Worm (Caenorhabditis elegans) whole organism, L1 larva: ENCODE measurements around the gene tiar-2.

Experiments
- C34B4.2 ChIP-seq: sonication (generic microtip); optimal IDR thresholded peaks from 2 replicates; lab custom pipeline; 2017; ENCODE audit warnings: mild to moderate bottlenecking, missing genetic modification characterization, missing compliant biosample characterization
- Y116A8C.19 ChIP-seq: sonication (generic microtip); optimal IDR thresholded peaks from 2 replicates; lab custom pipeline; 2016; ENCODE audit warnings: missing compliant biosample characterization, missing genetic modification characterization, borderline replicate concordance
- alr-1 ChIP-seq: fragments of 200-800 bp; sonication (Bioruptor generic); optimal IDR thresholded peaks from 2 replicates; lab custom pipeline; 2018; ENCODE audit warnings: borderline replicate concordance, mild to moderate bottlenecking, missing genetic modification characterization, missing compliant biosample characterization
- ama-1 ChIP-seq: fragments of 150-350 bp; optimal IDR thresholded peaks from 2 replicates; lab custom pipeline; 2014
- blmp-1 ChIP-seq: fragments of 150-350 bp; optimal IDR thresholded peaks from 2 replicates; lab custom pipeline; 2014; ENCODE audit warnings: missing biosample characterization, missing genetic modification characterization
- ceh-82 ChIP-seq, 3 experiments: fragments of 150-350 bp in 1 of 3; sonication (generic microtip) in 2 of 3; optimal IDR thresholded peaks; 2 replicates each; lab custom pipeline; 2014 to 2017; ENCODE audit warnings: missing biosample characterization in 3 of 3, missing genetic modification characterization in 3 of 3
- ces-1 ChIP-seq: fragments of 150-350 bp; optimal IDR thresholded peaks from 2 replicates; lab custom pipeline; 2014; ENCODE audit warnings: missing biosample characterization, missing genetic modification reagents, missing genetic modification characterization
- dpl-1 ChIP-seq, 3 experiments: fragments of 150-350 bp in 2 of 3; sonication (generic microtip) in 1 of 3; optimal IDR thresholded peaks; 2 replicates each; lab custom pipeline; 2014 to 2017; ENCODE audit warnings: missing biosample characterization in 3 of 3, missing genetic modification characterization in 3 of 3, missing genetic modification reagents in 3 of 3
- egl-27 ChIP-seq, 2 experiments: fragments of 150-350 bp in 1 of 2; sonication (generic microtip); optimal IDR thresholded peaks; 3 replicates each; lab custom pipeline; 2017 to 2018; ENCODE audit warnings: missing biosample characterization in 2 of 2, missing genetic modification characterization in 2 of 2, missing genetic modification reagents in 2 of 2
- elt-3 ChIP-seq, 6 experiments: fragments of 150-350 bp in 1 of 6; sonication (generic microtip); optimal IDR thresholded peaks; 2 replicates each; lab custom pipeline; 2017 to 2018; ENCODE audit warnings: missing biosample characterization in 6 of 6, missing genetic modification characterization in 6 of 6, inconsistent platforms in 1 of 6
- fkh-4 ChIP-seq: sonication (generic microtip); optimal IDR thresholded peaks from 2 replicates; lab custom pipeline; 2016; ENCODE audit warnings: missing compliant biosample characterization, missing genetic modification characterization, borderline replicate concordance
- fos-1 ChIP-seq: fragments of 150-350 bp; optimal IDR thresholded peaks from 2 replicates; lab custom pipeline; 2014; ENCODE audit warnings: missing biosample characterization, missing genetic modification characterization
- grh-1 ChIP-seq: fragments of 200-800 bp; sonication (Bioruptor generic); IDR thresholded peaks from 2 replicates; pipeline ENCODE4 v1.3.6; 2022; ENCODE audit warnings: missing genetic modification reagents, missing genetic modification characterization, missing compliant biosample characterization
- hpl-2 ChIP-seq: fragments of 150-350 bp; optimal IDR thresholded peaks from 2 replicates; lab custom pipeline; 2014; ENCODE audit warnings: missing biosample characterization, missing genetic modification reagents, missing genetic modification characterization
- isw-1 ChIP-seq: fragments of 200-800 bp; sonication (Bioruptor generic); IDR thresholded peaks from 2 replicates; pipeline ENCODE4 v1.3.6; 2022; ENCODE audit warnings: missing genetic modification characterization, missing compliant biosample characterization
- lin-13 ChIP-seq: fragments of 150-350 bp; optimal IDR thresholded peaks from 2 replicates; lab custom pipeline; 2014; ENCODE audit warnings: missing biosample characterization, missing genetic modification reagents, missing genetic modification characterization
- lin-14 ChIP-seq: fragments of 200-800 bp; sonication (Bioruptor generic); optimal IDR thresholded peaks from 2 replicates; lab custom pipeline; 2018; ENCODE audit warnings: mild to moderate bottlenecking, missing genetic modification characterization, moderate library complexity, missing compliant biosample characterization
- lin-15B ChIP-seq: fragments of 150-350 bp; sonication (generic microtip); optimal IDR thresholded peaks from 3 replicates; lab custom pipeline; 2014; ENCODE audit warnings: missing biosample characterization, missing genetic modification characterization
- lin-35 ChIP-seq, 2 experiments: fragments of 150-350 bp; optimal IDR thresholded peaks; 2 replicates each; lab custom pipeline; 2014; ENCODE audit warnings: missing biosample characterization in 2 of 2, missing genetic modification characterization in 2 of 2, missing genetic modification reagents in 2 of 2
- lsy-2 ChIP-seq, 2 experiments: fragments of 150-350 bp; optimal IDR thresholded peaks; 2 replicates each; lab custom pipeline; 2014; ENCODE audit warnings: missing biosample characterization in 2 of 2, missing genetic modification characterization in 2 of 2
- mab-9 ChIP-seq: fragments of 200-800 bp; sonication (Bioruptor generic); IDR thresholded peaks from 2 replicates; pipeline ENCODE4 v1.3.6; 2022; ENCODE audit warnings: missing genetic modification reagents, missing genetic modification characterization, missing compliant biosample characterization
- mdl-1 ChIP-seq, 2 experiments: fragments of 150-350 bp; optimal IDR thresholded peaks; 2 replicates each; lab custom pipeline; 2014 to 2017; ENCODE audit warnings: missing biosample characterization in 2 of 2, missing genetic modification characterization in 2 of 2, inconsistent platforms in 1 of 2
- nhr-11 ChIP-seq: fragments of 150-350 bp; optimal IDR thresholded peaks from 2 replicates; lab custom pipeline; 2014; ENCODE audit warnings: missing biosample characterization, missing genetic modification characterization
- nhr-12 ChIP-seq: sonication (generic microtip); optimal IDR thresholded peaks from 2 replicates; lab custom pipeline; 2017; ENCODE audit warnings: missing biosample characterization, missing genetic modification characterization
- nhr-20 ChIP-seq: sonication (generic microtip); optimal IDR thresholded peaks from 2 replicates; lab custom pipeline; 2016; ENCODE audit warnings: mild to moderate bottlenecking, missing genetic modification characterization, missing compliant biosample characterization
- nhr-28 ChIP-seq: fragments of 150-350 bp; optimal IDR thresholded peaks from 2 replicates; lab custom pipeline; 2014; ENCODE audit warnings: missing biosample characterization, missing genetic modification characterization
- nhr-47 ChIP-seq: sonication (generic microtip); optimal IDR thresholded peaks from 2 replicates; lab custom pipeline; 2016; ENCODE audit warnings: mild to moderate bottlenecking, missing genetic modification characterization, moderate library complexity, missing compliant biosample characterization
- nhr-71 ChIP-seq: sonication (generic microtip); optimal IDR thresholded peaks from 2 replicates; lab custom pipeline; 2016; ENCODE audit warnings: mild to moderate bottlenecking, missing genetic modification characterization, moderate library complexity, missing compliant biosample characterization
- nhr-76 ChIP-seq: sonication (generic microtip); optimal IDR thresholded peaks from 2 replicates; lab custom pipeline; 2017; ENCODE audit warnings: missing biosample characterization, missing genetic modification characterization
- nhr-77 ChIP-seq: fragments of 150-350 bp; optimal IDR thresholded peaks from 2 replicates; lab custom pipeline; 2014; ENCODE audit warnings: missing biosample characterization, missing genetic modification characterization
- nhr-84 ChIP-seq: sonication (generic microtip); optimal IDR thresholded peaks from 2 replicates; lab custom pipeline; 2017; ENCODE audit warnings: missing biosample characterization, missing genetic modification characterization
- nhr-90 ChIP-seq: sonication (generic microtip); optimal IDR thresholded peaks from 2 replicates; lab custom pipeline; 2016; ENCODE audit warnings: mild to moderate bottlenecking, missing genetic modification characterization, missing compliant biosample characterization; ENCODE audit not compliant: poor library complexity
- rnt-1 ChIP-seq: sonication (generic microtip); optimal IDR thresholded peaks from 2 replicates; lab custom pipeline; 2016; ENCODE audit warnings: mild to moderate bottlenecking, missing genetic modification characterization, moderate library complexity, missing compliant biosample characterization
- snu-23 ChIP-seq: sonication (generic microtip); optimal IDR thresholded peaks from 2 replicates; lab custom pipeline; 2016; ENCODE audit warnings: missing genetic modification characterization, missing compliant biosample characterization
- sox-4 ChIP-seq: sonication (generic microtip); optimal IDR thresholded peaks from 2 replicates; lab custom pipeline; 2016; ENCODE audit warnings: missing genetic modification characterization, missing compliant biosample characterization
- sptf-1 ChIP-seq: fragments of 150-350 bp; optimal IDR thresholded peaks from 2 replicates; lab custom pipeline; 2014; ENCODE audit warnings: missing biosample characterization, missing genetic modification characterization
- swsn-7 ChIP-seq: sonication (generic microtip); optimal IDR thresholded peaks from 2 replicates; lab custom pipeline; 2016; ENCODE audit warnings: missing genetic modification characterization, missing compliant biosample characterization
- tbx-2 ChIP-seq: sonication (generic microtip); optimal IDR thresholded peaks from 2 replicates; lab custom pipeline; 2016; ENCODE audit warnings: missing genetic modification characterization, missing compliant biosample characterization
- unc-30 ChIP-seq: sonication (generic microtip); optimal IDR thresholded peaks from 2 replicates; lab custom pipeline; 2017; ENCODE audit warnings: missing biosample characterization, missing genetic modification characterization
- unc-86 ChIP-seq: sonication (generic microtip); optimal IDR thresholded peaks from 2 replicates; lab custom pipeline; 2016; ENCODE audit warnings: missing genetic modification characterization, missing compliant biosample characterization
- unc-98 ChIP-seq: fragments of 200-800 bp; sonication (Bioruptor generic); IDR thresholded peaks from 2 replicates; pipeline ENCODE4 v1.3.6; 2022; ENCODE audit warnings: missing genetic modification characterization, missing compliant biosample characterization
- zip-4 ChIP-seq: fragments of 200-800 bp; sonication (Bioruptor generic); optimal IDR thresholded peaks from 2 replicates; lab custom pipeline; 2018; ENCODE audit warnings: mild to moderate bottlenecking, missing genetic modification characterization, moderate library complexity, missing compliant biosample characterization
- ztf-11 ChIP-seq, 2 experiments: sonication (generic microtip); optimal IDR thresholded peaks; 2 replicates each; lab custom pipeline; 2016 to 2017; ENCODE audit warnings: missing genetic modification characterization in 2 of 2, missing biosample characterization in 1 of 2, missing compliant biosample characterization in 1 of 2

The tiar-2 gene

DNA sequence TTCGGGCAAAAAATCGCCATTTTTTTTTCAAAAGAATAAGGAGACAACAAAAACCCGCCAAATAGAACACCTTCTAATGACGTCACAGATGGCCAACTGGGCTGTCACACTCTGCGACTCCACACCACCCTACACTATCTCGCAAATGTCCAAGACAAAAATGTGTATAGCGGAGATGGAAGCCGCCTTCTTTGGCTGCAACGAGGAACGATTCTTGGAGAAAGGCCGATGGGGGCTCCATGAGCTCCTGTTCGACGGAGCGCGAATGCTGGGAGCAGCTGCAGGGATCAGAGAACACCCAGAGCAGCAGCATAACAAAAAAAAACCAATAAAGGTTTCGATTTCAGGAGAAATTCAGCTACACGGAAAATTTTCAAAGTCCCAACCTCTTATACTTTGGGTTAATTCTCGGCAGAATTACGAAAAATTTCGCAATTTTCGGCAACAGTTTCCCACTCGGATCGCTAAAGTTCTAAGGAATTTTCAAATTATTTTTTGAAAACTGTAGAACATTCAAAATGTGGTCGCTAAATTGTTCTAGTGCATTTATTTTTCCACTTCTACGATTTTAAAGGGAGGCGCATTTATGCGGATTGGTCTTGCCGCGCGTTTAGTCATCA, 37.4 kb downstream of the tiar-2 start (continued):
- TF ChIP-seq lin-35 (GFP tag; optimal IDR thresholded peaks at IDR 0.05; lab: Kevin White, UChicago): peak in 1 of 2 experiments; percentile 59
- TF ChIP-seq fos-1 (tag; lab: Kevin White, UChicago): no peak
- TF ChIP-seq nhr-76 (tag; lab: Kevin White, UChicago): no peak
- no peak for TF ChIP-seq nhr-28 (tag; lab: Kevin White, UChicago)
- no peak for TF ChIP-seq egl-27 (tag; optimal IDR thresholded peaks at IDR 0.05; lab: Kevin White, UChicago)
- no peak for TF ChIP-seq nhr-77 (tag; lab: Kevin White, UChicago)
- no peak for TF ChIP-seq zip-4 (GFP tag; lab: Kevin White, UChicago)
- TF ChIP-seq C34B4.2: no peak
- no peak for TF ChIP-seq nhr-84
- TF ChIP-seq grh-1 (GFP tag; lab: Robert Waterston, UW): no peak
- no peak for TF ChIP-seq ces-1 (GFP tag; lab: Kevin White, UChicago)
- no peak for TF ChIP-seq mab-9

DNA sequence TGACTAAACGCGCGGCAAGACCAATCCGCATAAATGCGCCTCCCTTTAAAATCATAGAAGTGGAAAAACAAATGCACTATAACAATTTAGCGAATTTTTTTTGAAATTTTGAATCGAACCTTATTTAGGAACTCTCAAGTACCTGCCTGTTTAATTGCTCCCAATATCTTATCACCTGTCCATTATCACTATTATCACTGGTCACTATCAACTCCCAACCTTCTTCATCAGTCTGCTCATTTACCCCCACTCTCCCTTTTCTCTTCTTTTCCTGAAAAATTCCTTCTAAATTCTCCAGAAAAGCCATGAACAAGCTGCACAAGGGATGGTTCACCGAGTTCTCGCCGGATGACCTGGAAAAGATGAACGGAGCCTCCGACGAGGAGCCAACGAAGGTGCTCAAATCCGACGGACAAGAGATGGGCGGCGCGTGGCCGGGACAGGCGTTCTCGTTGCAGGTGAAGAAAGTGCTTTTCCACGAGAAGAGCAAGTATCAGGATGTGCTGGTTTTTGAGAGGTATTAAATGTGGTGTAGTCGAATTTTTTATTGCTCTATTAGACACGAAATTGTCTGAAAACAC, 38.2 kb downstream of the tiar-2 start, which contains the start of gene spds-1:
Gene spds-1, plus strand, starts transcription at position 298 of the 581 bp plus-strand sequence.
- TF ChIP-seq ceh-82 (tag; optimal IDR thresholded peaks at IDR 0.05; lab: Kevin White, UChicago) (no peak), unc-30 (tag; lab: Kevin White, UChicago) (no peak), C34B4.2 (no peak), nhr-20 (tag; lab: Kevin White, UChicago) (no peak), ama-1 (no peak), fkh-4 (tag; lab: Kevin White, UChicago) (no peak), nhr-71 (tag; lab: Kevin White, UChicago) (no peak), hpl-2 (no peak), rnt-1 (tag; lab: Kevin White, UChicago) (no peak), mdl-1 (tag; optimal IDR thresholded peaks at IDR 0.05; lab: Kevin White, UChicago) (no peak), lin-13 (GFP tag; lab: Kevin White, UChicago) (no peak), elt-3 (tag; optimal IDR thresholded peaks at IDR 0.05; lab: Kevin White, UChicago) (no peak), blmp-1 (tag; lab: Kevin White, UChicago) (no peak), sptf-1 (tag; lab: Kevin White, UChicago) (no peak), alr-1 (tag; lab: Kevin White, UChicago) (no peak)
- TF ChIP-seq, all 84 proteins: peak for 0

DNA sequence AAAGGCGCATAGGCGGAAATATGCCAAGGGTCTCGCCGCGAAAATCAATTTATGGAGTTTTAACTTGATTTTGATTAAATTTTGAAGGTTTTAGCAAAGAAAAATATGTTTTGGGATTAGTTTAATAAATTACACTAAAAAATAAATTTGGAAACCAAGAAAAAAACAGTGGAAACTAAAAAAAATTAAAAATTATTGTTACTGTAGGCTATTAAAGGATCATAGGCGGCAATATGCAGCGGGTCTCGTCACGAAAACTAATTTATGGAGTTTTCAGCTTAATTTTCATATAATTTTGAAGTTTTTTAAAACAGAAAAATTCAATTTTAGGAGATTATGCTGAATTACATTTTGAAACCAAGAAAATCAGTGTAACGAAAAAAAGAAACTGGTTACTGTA, 40.3 kb downstream of the tiar-2 start:
- no peak for TF ChIP-seq lin-13 (GFP tag; lab: Kevin White, UChicago)
- no peak for TF ChIP-seq swsn-7 (tag; lab: Kevin White, UChicago)
- TF ChIP-seq dpl-1 (GFP tag; optimal IDR thresholded peaks at IDR 0.05; lab: Kevin White, UChicago): no peak
- TF ChIP-seq tbx-2 (tag; lab: Kevin White, UChicago): no peak
- no peak for TF ChIP-seq nhr-12 (tag; lab: Kevin White, UChicago)

DNA sequence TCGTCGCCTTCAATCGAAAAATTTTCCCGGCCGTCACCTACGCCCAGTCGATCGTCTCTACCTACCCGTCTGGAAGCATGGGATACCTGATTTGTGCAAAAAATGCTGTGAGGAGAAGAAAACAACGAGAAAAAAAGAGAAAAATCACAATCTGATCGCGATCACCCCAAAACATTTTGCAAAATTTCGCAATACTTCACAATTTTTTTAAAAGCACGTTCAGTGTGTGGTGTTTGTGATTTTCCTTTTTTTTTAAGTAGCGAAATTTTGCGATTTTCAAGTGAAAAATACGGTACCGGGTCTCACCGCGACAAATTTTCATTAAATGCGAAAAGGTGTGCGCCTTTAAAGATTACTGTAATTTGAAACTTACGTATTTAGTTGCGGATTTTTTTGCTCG, 41.2 kb downstream of the tiar-2 start:
- TF ChIP-seq snu-23 (GFP tag; lab: Kevin White, UChicago) (no peak), hpl-2 (no peak), C34B4.2 (no peak), isw-1 (no peak), lin-15B (tag; lab: Kevin White, UChicago) (no peak), ztf-11 (tag; optimal IDR thresholded peaks at IDR 0.05; lab: Kevin White, UChicago) (no peak)

DNA sequence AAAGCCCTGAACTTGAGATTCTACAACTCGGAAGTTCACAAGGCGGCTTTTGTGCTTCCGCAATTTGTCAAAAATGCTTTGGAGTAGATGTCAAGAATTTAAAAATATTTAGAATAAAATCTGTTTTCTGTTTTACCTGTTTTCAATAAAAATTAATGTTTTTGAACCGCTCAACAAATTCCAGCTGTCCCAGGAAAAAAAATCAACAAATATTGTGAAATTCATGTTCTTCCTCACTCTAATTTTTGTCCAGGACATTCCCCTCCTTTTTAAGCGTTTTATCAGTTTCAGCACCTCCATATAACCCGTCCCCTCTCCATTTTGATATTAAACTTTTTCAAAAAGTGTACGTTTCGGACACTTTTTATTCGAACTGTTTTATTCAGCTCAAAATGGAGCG, 42.2 kb downstream of the tiar-2 start, which contains the start of gene Y46G5A.20:
Gene Y46G5A.20, plus strand, starts transcription at position 301 of the 400 bp plus-strand sequence.
- TF ChIP-seq mdl-1 (tag; optimal IDR thresholded peaks at IDR 0.05; lab: Kevin White, UChicago) (no peak), ces-1 (GFP tag; lab: Kevin White, UChicago) (no peak), lin-14 (GFP tag; lab: Kevin White, UChicago) (no peak), unc-86 (tag; lab: Kevin White, UChicago) (no peak), nhr-11 (tag; lab: Kevin White, UChicago) (no peak), sox-4 (tag; lab: Kevin White, UChicago) (no peak), nhr-47 (tag; lab: Kevin White, UChicago) (no peak), sptf-1 (tag; lab: Kevin White, UChicago) (no peak), nhr-76 (tag; lab: Kevin White, UChicago) (no peak), Y116A8C.19 (no peak), ztf-11 (tag; optimal IDR thresholded peaks at IDR 0.05; lab: Kevin White, UChicago) (no peak), nhr-90 (tag; lab: Kevin White, UChicago) (no peak), fos-1 (tag; lab: Kevin White, UChicago) (no peak), egl-27 (tag; optimal IDR thresholded peaks at IDR 0.05; lab: Kevin White, UChicago) (no peak), lsy-2 (tag; optimal IDR thresholded peaks at IDR 0.05; lab: Kevin White, UChicago) (no peak), unc-98 (no peak), fkh-4 (tag; lab: Kevin White, UChicago) (no peak)
